Worm (Caenorhabditis elegans) whole organism, L4 larva: ENCODE data around the gene srh-10.

ENCODE experiments used
- F44E2.7 ChIP-seq: fragments of 200-800 bp; sonication (Bioruptor generic); IDR thresholded peaks from 2 replicates; pipeline ENCODE4 v2.1.2; 2022; ENCODE audit warnings: missing genetic modification characterization, missing compliant biosample characterization
- R02D3.7 ChIP-seq: fragments of 150-350 bp; sonication (generic microtip); optimal IDR thresholded peaks from 3 replicates; lab custom pipeline; 2014; ENCODE audit warnings: missing biosample characterization, missing genetic modification characterization
- Y5F2A.4 ChIP-seq: fragments of 200-800 bp; sonication (Bioruptor generic); optimal IDR thresholded peaks from 2 replicates; lab custom pipeline; 2018; ENCODE audit warnings: mild to moderate bottlenecking, missing genetic modification characterization, missing compliant biosample characterization
- ZK337.2 ChIP-seq: fragments of 200-800 bp; sonication (Bioruptor generic); IDR thresholded peaks from 2 replicates; pipeline ENCODE4 v1.3.6; 2022; ENCODE audit warnings: missing genetic modification reagents, missing genetic modification characterization, missing compliant biosample characterization
- ama-1 ChIP-seq: fragments of 150-350 bp; optimal IDR thresholded peaks from 2 replicates; lab custom pipeline; 2014; ENCODE audit warnings: inconsistent platforms, mixed read lengths
- ceh-20 ChIP-seq: fragments of 200-800 bp; sonication (Bioruptor generic); IDR thresholded peaks from 2 replicates; pipeline ENCODE4 v1.3.6; 2022; ENCODE audit warnings: missing genetic modification reagents, missing genetic modification characterization, missing compliant biosample characterization
- ceh-32 ChIP-seq: sonication (generic microtip); optimal IDR thresholded peaks from 2 replicates; lab custom pipeline; 2016; ENCODE audit warnings: mild to moderate bottlenecking, missing genetic modification characterization, missing compliant biosample characterization; ENCODE audit not compliant: poor library complexity
- ctbp-1 ChIP-seq: fragments of 200-800 bp; sonication (Bioruptor generic); IDR thresholded peaks from 2 replicates; pipeline ENCODE4 v1.3.6; 2022; ENCODE audit warnings: missing genetic modification reagents, missing genetic modification characterization, missing compliant biosample characterization
- daf-16 ChIP-seq, 3 experiments: sonication (generic microtip); optimal IDR thresholded peaks; 2 replicates each; lab custom pipeline; 2016 to 2017; ENCODE audit warnings: missing genetic modification characterization in 3 of 3, missing genetic modification reagents in 3 of 3, mild to moderate bottlenecking in 2 of 3, missing compliant biosample characterization in 2 of 3, missing biosample characterization in 1 of 3, moderate library complexity in 1 of 3
- daf-19 ChIP-seq: fragments of 200-800 bp; sonication (Bioruptor generic); conservative IDR thresholded peaks from 2 replicates; pipeline ENCODE4 v1.3.6; 2022; ENCODE audit warnings: missing genetic modification characterization, missing compliant biosample characterization
- daf-8 ChIP-seq: fragments of 200-800 bp; sonication (Bioruptor generic); IDR thresholded peaks from 2 replicates; pipeline ENCODE4 v1.3.6; 2022; ENCODE audit warnings: missing genetic modification characterization, missing compliant biosample characterization
- dmd-8 ChIP-seq: fragments of 200-800 bp; sonication (Bioruptor generic); IDR thresholded peaks from 2 replicates; pipeline ENCODE4 v1.3.6; 2022; ENCODE audit warnings: missing genetic modification characterization, missing compliant biosample characterization
- dmd-9 ChIP-seq: fragments of 200-800 bp; sonication (Bioruptor generic); IDR thresholded peaks from 2 replicates; pipeline ENCODE4 v1.3.6; 2022; ENCODE audit warnings: missing genetic modification reagents, missing genetic modification characterization, missing compliant biosample characterization
- dpl-1 ChIP-seq: fragments of 150-350 bp; optimal IDR thresholded peaks from 2 replicates; lab custom pipeline; 2014; ENCODE audit warnings: missing biosample characterization, missing genetic modification reagents, missing genetic modification characterization
- egl-43 ChIP-seq: fragments of 200-800 bp; sonication (Bioruptor generic); IDR thresholded peaks from 2 replicates; pipeline ENCODE4 v1.3.6; 2022; ENCODE audit warnings: missing genetic modification reagents, missing genetic modification characterization, missing compliant biosample characterization
- fkh-10 ChIP-seq: fragments of 150-350 bp; optimal IDR thresholded peaks from 2 replicates; lab custom pipeline; 2014; ENCODE audit warnings: missing biosample characterization, missing genetic modification reagents, missing genetic modification characterization
- fos-1 ChIP-seq: fragments of 150-350 bp; optimal IDR thresholded peaks from 2 replicates; lab custom pipeline; 2014; ENCODE audit warnings: missing biosample characterization, missing genetic modification characterization
- gei-8 ChIP-seq: fragments of 200-800 bp; sonication (Bioruptor generic); optimal IDR thresholded peaks from 2 replicates; lab custom pipeline; 2018; ENCODE audit warnings: mild to moderate bottlenecking, missing genetic modification characterization, missing compliant biosample characterization
- hif-1 ChIP-seq, 2 experiments: sonication (generic microtip); optimal IDR thresholded peaks; 2 replicates each; lab custom pipeline; 2016 to 2017; ENCODE audit warnings: missing compliant biosample characterization in 2 of 2, missing genetic modification characterization in 2 of 2, missing genetic modification reagents in 2 of 2, missing genotype in 2 of 2, mild to moderate bottlenecking in 1 of 2
- hlh-30 ChIP-seq: sonication (generic microtip); optimal IDR thresholded peaks from 2 replicates; lab custom pipeline; 2017; ENCODE audit warnings: antibody characterized with exemption, mild to moderate bottlenecking, missing genetic modification characterization, missing compliant biosample characterization; ENCODE audit not compliant: insufficient read depth
- hmg-1.1 ChIP-seq: fragments of 200-800 bp; sonication (Bioruptor generic); IDR thresholded peaks from 2 replicates; pipeline ENCODE4 v1.3.6; 2022; ENCODE audit warnings: missing genetic modification reagents, missing genetic modification characterization, missing compliant biosample characterization
- lim-7 ChIP-seq: fragments of 200-800 bp; sonication (Bioruptor generic); IDR thresholded peaks from 2 replicates; pipeline ENCODE4 v1.3.6; 2022; ENCODE audit warnings: missing genetic modification characterization, missing compliant biosample characterization
- lin-1 ChIP-seq: fragments of 200-800 bp; sonication (Bioruptor generic); IDR thresholded peaks from 2 replicates; pipeline ENCODE4 v1.3.6; 2022; ENCODE audit warnings: missing genetic modification reagents, missing genetic modification characterization, missing compliant biosample characterization
- lin-13 ChIP-seq: fragments of 150-350 bp; optimal IDR thresholded peaks from 2 replicates; lab custom pipeline; 2014; ENCODE audit warnings: missing biosample characterization, missing genetic modification reagents, missing genetic modification characterization
- lin-15B ChIP-seq: fragments of 150-350 bp; sonication (generic microtip); optimal IDR thresholded peaks from 3 replicates; lab custom pipeline; 2014; ENCODE audit warnings: missing biosample characterization, missing genetic modification characterization
- lin-38 ChIP-seq: fragments of 200-800 bp; sonication (Bioruptor generic); IDR thresholded peaks from 2 replicates; pipeline ENCODE4 v1.3.6; 2022; ENCODE audit warnings: missing genetic modification reagents, missing genetic modification characterization, missing compliant biosample characterization
- lsy-2 ChIP-seq, 2 experiments: fragments of 150-350 bp in 1 of 2; sonication (generic microtip) in 1 of 2; optimal IDR thresholded peaks; 2 replicates each; lab custom pipeline; 2014 to 2017; ENCODE audit warnings: missing biosample characterization in 2 of 2, missing genetic modification characterization in 2 of 2
- madf-5 ChIP-seq, 2 experiments: fragments of 200-800 bp; sonication (Bioruptor generic); IDR thresholded peaks; 2 replicates each; pipeline ENCODE4 v1.3.6; 2022; ENCODE audit warnings: missing compliant biosample characterization in 2 of 2, missing genetic modification characterization in 2 of 2
- mdl-1 ChIP-seq, 2 experiments: fragments of 150-350 bp in 1 of 2; sonication (generic microtip) in 1 of 2; optimal IDR thresholded peaks; 2 replicates each; lab custom pipeline; 2014 to 2017; ENCODE audit warnings: missing biosample characterization in 2 of 2, missing genetic modification characterization in 2 of 2
- mdt-29 ChIP-seq: fragments of 200-800 bp; sonication (Bioruptor generic); IDR thresholded peaks from 2 replicates; pipeline ENCODE4 v1.3.6; 2022; ENCODE audit warnings: missing genetic modification reagents, missing genetic modification characterization, missing compliant biosample characterization
- mes-2 ChIP-seq: sonication (generic microtip); optimal IDR thresholded peaks from 2 replicates; lab custom pipeline; 2016; ENCODE audit warnings: missing genotype, mild to moderate bottlenecking, missing genetic modification characterization, missing compliant biosample characterization; ENCODE audit not compliant: poor library complexity, severe bottlenecking
- nhr-10 ChIP-seq: fragments of 150-350 bp; optimal IDR thresholded peaks from 2 replicates; lab custom pipeline; 2014; ENCODE audit warnings: missing biosample characterization, missing genetic modification characterization
- nhr-111 ChIP-seq: fragments of 200-800 bp; sonication (Bioruptor generic); optimal IDR thresholded peaks from 2 replicates; lab custom pipeline; 2018; ENCODE audit warnings: mild to moderate bottlenecking, missing genetic modification characterization, missing compliant biosample characterization
- nhr-237 ChIP-seq: sonication (generic microtip); optimal IDR thresholded peaks from 2 replicates; lab custom pipeline; 2017; ENCODE audit warnings: missing biosample characterization, missing genetic modification characterization
- nhr-28 ChIP-seq: fragments of 150-350 bp; optimal IDR thresholded peaks from 2 replicates; lab custom pipeline; 2014; ENCODE audit warnings: missing biosample characterization, missing genetic modification characterization
- nhr-42 ChIP-seq: fragments of 200-800 bp; sonication (Bioruptor generic); IDR thresholded peaks from 2 replicates; pipeline ENCODE4 v1.3.6; 2022; ENCODE audit warnings: missing genetic modification characterization, missing compliant biosample characterization
- nhr-48 ChIP-seq: sonication (generic microtip); optimal IDR thresholded peaks from 2 replicates; lab custom pipeline; 2016; ENCODE audit warnings: mild to moderate bottlenecking, missing genetic modification characterization, missing compliant biosample characterization
- nhr-6 ChIP-seq: fragments of 150-350 bp; optimal IDR thresholded peaks from 2 replicates; lab custom pipeline; 2014; ENCODE audit warnings: missing biosample characterization, missing genetic modification characterization
- nhr-77 ChIP-seq: fragments of 150-350 bp; optimal IDR thresholded peaks from 2 replicates; lab custom pipeline; 2014; ENCODE audit warnings: missing biosample characterization, missing genetic modification characterization
- php-3 ChIP-seq: fragments of 200-800 bp; sonication (Bioruptor generic); IDR thresholded peaks from 2 replicates; pipeline ENCODE4 v1.3.6; 2022; ENCODE audit warnings: missing genetic modification reagents, missing genetic modification characterization, missing compliant biosample characterization
- pqm-1 ChIP-seq: sonication (generic microtip); optimal IDR thresholded peaks from 2 replicates; lab custom pipeline; 2017; ENCODE audit warnings: missing biosample characterization, missing genetic modification characterization
- set-16 ChIP-seq: fragments of 200-800 bp; sonication (Bioruptor generic); IDR thresholded peaks from 2 replicates; pipeline ENCODE4 v1.3.6; 2022; ENCODE audit warnings: missing genetic modification reagents, missing genetic modification characterization, missing compliant biosample characterization
- snpc-4 ChIP-seq: fragments of 150-350 bp; optimal IDR thresholded peaks from 2 replicates; lab custom pipeline; 2014; ENCODE audit warnings: missing biosample characterization, missing genetic modification characterization
- spr-3 ChIP-seq: fragments of 200-800 bp; sonication (Bioruptor generic); optimal IDR thresholded peaks from 2 replicates; lab custom pipeline; 2018; ENCODE audit warnings: mild to moderate bottlenecking, missing genetic modification characterization, missing compliant biosample characterization
- tra-1 ChIP-seq: fragments of 200-800 bp; sonication (Bioruptor generic); IDR thresholded peaks from 2 replicates; pipeline ENCODE4 v1.3.6; 2022; ENCODE audit warnings: missing genetic modification reagents, missing genetic modification characterization, missing compliant biosample characterization
- unc-39 ChIP-seq: sonication (generic microtip); optimal IDR thresholded peaks from 2 replicates; lab custom pipeline; 2017; ENCODE audit warnings: missing biosample characterization, missing genetic modification characterization
- unc-62 ChIP-seq, 3 experiments: fragments of 150-350 bp in 1 of 3; sonication (generic microtip); optimal IDR thresholded peaks in 2 of 3; peaks in 1 of 3; 1 replicate in 1 of 3; 2 replicates in 2 of 3; lab custom pipeline; 2014 to 2017; ENCODE audit warnings: missing biosample characterization in 3 of 3, missing genetic modification characterization in 3 of 3, missing genetic modification reagents in 3 of 3, missing genotype in 1 of 3
- vab-7 ChIP-seq: fragments of 200-800 bp; sonication (Bioruptor generic); IDR thresholded peaks from 2 replicates; pipeline ENCODE4 v1.3.6; 2022; ENCODE audit warnings: missing genetic modification reagents, missing genetic modification characterization, missing compliant biosample characterization
- zfp-3 ChIP-seq: fragments of 200-800 bp; sonication (Bioruptor generic); conservative IDR thresholded peaks from 2 replicates; pipeline ENCODE4 v1.3.6; 2022; ENCODE audit warnings: missing genetic modification reagents, missing genetic modification characterization, missing compliant biosample characterization
- zip-11 ChIP-seq: fragments of 200-800 bp; sonication (Bioruptor generic); IDR thresholded peaks from 2 replicates; pipeline ENCODE4 v1.3.6; 2022; ENCODE audit warnings: missing genetic modification characterization, missing compliant biosample characterization

The srh-10 gene

DNA sequence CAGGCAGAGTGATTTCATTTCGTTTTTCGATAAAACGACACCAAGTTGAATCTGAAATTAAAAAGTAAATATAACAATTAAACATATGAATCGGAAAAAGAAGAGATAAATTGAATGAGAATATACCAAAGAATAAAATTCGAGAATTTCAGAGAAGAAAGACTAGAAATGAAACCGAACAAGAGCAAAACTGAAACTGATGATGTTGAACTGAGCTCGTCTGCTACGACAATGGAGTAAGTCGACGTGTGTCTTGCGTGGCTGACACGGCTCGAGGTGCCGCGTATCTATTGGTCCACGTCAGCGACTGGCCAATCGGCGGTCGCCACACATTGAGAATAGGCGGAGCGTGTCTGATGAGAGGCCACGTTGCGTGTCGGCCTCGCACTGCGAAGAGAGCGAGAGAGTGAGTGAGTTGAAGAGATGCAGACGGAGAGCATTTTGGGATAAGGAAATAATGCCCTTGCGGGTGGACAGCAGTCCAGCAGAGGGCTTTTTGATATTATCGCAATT is 33.6 kb upstream of the srh-10 start, which contains the start of gene crt-1 (continued):
- TF ChIP-seq gei-8 (GFP tag; lab: Kevin White, UChicago) = peak; percentile 69
- peak; percentile 79 for TF ChIP-seq lin-38 (GFP tag; lab: Robert Waterston, UW)
- peak; percentile 86 for TF ChIP-seq nhr-48 (tag; lab: Kevin White, UChicago)
- peak; percentile 90 for TF ChIP-seq mes-2 (tag; lab: Kevin White, UChicago)
- peak; percentile 75 for TF ChIP-seq nhr-28 (tag; lab: Kevin White, UChicago)
- peak; percentile 86 for TF ChIP-seq ctbp-1 (GFP tag; lab: Robert Waterston, UW)
- TF ChIP-seq tra-1 (GFP tag; lab: Robert Waterston, UW) = peak; percentile 68
- peak; percentile 93 for TF ChIP-seq hmg-1.1 (GFP tag; lab: Robert Waterston, UW)
- TF ChIP-seq daf-16 (GFP tag; optimal IDR thresholded peaks at IDR 0.05; lab: Kevin White, UChicago) = peak; percentile 52 to 63
- peak; percentile 35 for TF ChIP-seq daf-16 (tag; optimal IDR thresholded peaks at IDR 0.05; lab: Kevin White, UChicago)
- TF ChIP-seq lin-15B (tag; lab: Kevin White, UChicago) = peak; percentile 65
- peak; percentile 86 for TF ChIP-seq egl-43 (GFP tag; lab: Robert Waterston, UW)
- peak; percentile 9 for TF ChIP-seq nhr-77 (tag; lab: Kevin White, UChicago)
- TF ChIP-seq hif-1 (tag; optimal IDR thresholded peaks at IDR 0.05; lab: Kevin White, UChicago) = peak in 1 of 2 experiments; percentile 81
- no peak for TF ChIP-seq dmd-8 (GFP tag; lab: Robert Waterston, UW)
- TF ChIP-seq zip-11 (GFP tag; lab: Robert Waterston, UW) = no peak
- peak; percentile 66; the same call in 1 of the 2 replicates for TF ChIP-seq dmd-9 (GFP tag; lab: Robert Waterston, UW)
- TF ChIP-seq unc-62 (GFP tag; optimal IDR thresholded peaks at IDR 0.05 in 1 of 2; lab: Kevin White, UChicago) = peak in 1 of 2 experiments; percentile 98
- TF ChIP-seq unc-62 (tag; optimal IDR thresholded peaks at IDR 0.05; lab: Kevin White, UChicago) = no peak
- peak; percentile 84 for TF ChIP-seq dpl-1 (GFP tag; lab: Kevin White, UChicago)
- TF ChIP-seq ceh-32 (tag; lab: Kevin White, UChicago) = peak; percentile 54
- TF ChIP-seq fos-1 (tag; lab: Kevin White, UChicago) = no peak
- peak; percentile 82 for TF ChIP-seq mdt-29 (GFP tag; lab: Robert Waterston, UW)
- TF ChIP-seq hlh-30 (tag; lab: Kevin White, UChicago) = peak; percentile 89
- TF ChIP-seq madf-5 (GFP tag; IDR thresholded peaks at IDR 0.05; lab: Robert Waterston, UW) = no peak
- peak; percentile 49 for TF ChIP-seq vab-7 (GFP tag; lab: Robert Waterston, UW)
- no peak for TF ChIP-seq fkh-10 (GFP tag; lab: Kevin White, UChicago)
- peak; percentile 91 for TF ChIP-seq set-16 (GFP tag; lab: Robert Waterston, UW)
- TF ChIP-seq nhr-10 = no peak
- TF ChIP-seq Y5F2A.4 (GFP tag; lab: Kevin White, UChicago) = no peak
- TF ChIP-seq lin-13 = peak; percentile 88
- peak; percentile 95 for TF ChIP-seq nhr-6 (tag; lab: Kevin White, UChicago)
- TF ChIP-seq php-3 (GFP tag; lab: Robert Waterston, UW) = peak; percentile 85
- no peak for TF ChIP-seq F44E2.7 (GFP tag; lab: Robert Waterston, UW)
- TF ChIP-seq nhr-237 = no peak
- no peak for TF ChIP-seq pqm-1 (tag; lab: Kevin White, UChicago)
- TF ChIP-seq spr-3 (GFP tag; lab: Kevin White, UChicago) = peak; percentile 77
- TF ChIP-seq ama-1 (lab: Kevin White, UChicago) = no peak
- no peak for TF ChIP-seq daf-19 (GFP tag; lab: Robert Waterston, UW)
- TF ChIP-seq lsy-2 (tag; optimal IDR thresholded peaks at IDR 0.05; lab: Kevin White, UChicago) = peak; percentile 83 to 95
- no peak for TF ChIP-seq unc-39 (tag; lab: Kevin White, UChicago)
- TF ChIP-seq R02D3.7 (tag; lab: Kevin White, UChicago) = no peak
- no peak for TF ChIP-seq snpc-4 (tag; lab: Kevin White, UChicago)
- no peak for TF ChIP-seq ZK337.2 (GFP tag; lab: Robert Waterston, UW)
- no peak for TF ChIP-seq lim-7
- TF ChIP-seq mdl-1 (tag; optimal IDR thresholded peaks at IDR 0.05; lab: Kevin White, UChicago) = peak in 1 of 2 experiments; percentile 90
- peak; percentile 86 for TF ChIP-seq nhr-42 (GFP tag; lab: Robert Waterston, UW)
- peak; percentile 92 for TF ChIP-seq ceh-20
- no peak for TF ChIP-seq nhr-111
- TF ChIP-seq zfp-3 (GFP tag; lab: Robert Waterston, UW) = peak; percentile 81; the same call in 1 of the 2 replicates
- no peak for TF ChIP-seq daf-8
- TF ChIP-seq lin-1 (GFP tag; lab: Robert Waterston, UW) = peak; percentile 85; the same call in 1 of the 2 replicates
